Worm (Caenorhabditis elegans) whole organism, late embryonic: ENCODE results near the gene F59B10.2.

Experiments used
- C08G9.2 ChIP-seq: sonication (generic microtip); optimal IDR thresholded peaks from 2 replicates; lab custom pipeline; 2016; ENCODE audit warnings: mild to moderate bottlenecking, missing genetic modification characterization, moderate library complexity, missing compliant biosample characterization
- F13H6.1 ChIP-seq: sonication (generic microtip); optimal IDR thresholded peaks from 2 replicates; lab custom pipeline; 2016; ENCODE audit warnings: missing genetic modification characterization, missing compliant biosample characterization
- K02D7.2 ChIP-seq: sonication (generic microtip); optimal IDR thresholded peaks from 2 replicates; lab custom pipeline; 2017; ENCODE audit warnings: mild to moderate bottlenecking, missing genetic modification characterization, missing compliant biosample characterization
- ahr-1 ChIP-seq: sonication (generic microtip); optimal IDR thresholded peaks from 2 replicates; lab custom pipeline; 2016; ENCODE audit warnings: missing genetic modification characterization, missing compliant biosample characterization
- ama-1 ChIP-seq: fragments of 150-350 bp; optimal IDR thresholded peaks from 2 replicates; lab custom pipeline; 2014
- ceh-18 ChIP-seq: sonication (generic microtip); optimal IDR thresholded peaks from 2 replicates; lab custom pipeline; 2016; ENCODE audit warnings: missing genetic modification characterization, missing compliant biosample characterization
- ceh-19 ChIP-seq: fragments of 200-800 bp; sonication (Bioruptor generic); optimal IDR thresholded peaks from 2 replicates; lab custom pipeline; 2018; ENCODE audit warnings: mild to moderate bottlenecking, missing genetic modification characterization, missing compliant biosample characterization
- ceh-2 ChIP-seq: sonication (generic microtip); optimal IDR thresholded peaks from 2 replicates; lab custom pipeline; 2016; ENCODE audit warnings: missing genotype, missing genetic modification characterization, missing compliant biosample characterization
- ceh-24 ChIP-seq: sonication (generic microtip); optimal IDR thresholded peaks from 2 replicates; lab custom pipeline; 2016; ENCODE audit warnings: mild to moderate bottlenecking, missing genetic modification characterization, missing compliant biosample characterization
- ceh-30 ChIP-seq: fragments of 150-350 bp; optimal IDR thresholded peaks from 2 replicates; lab custom pipeline; 2014; ENCODE audit warnings: missing biosample characterization, missing genetic modification characterization
- ceh-45 ChIP-seq: fragments of 200-800 bp; sonication (Bioruptor generic); IDR thresholded peaks from 2 replicates; pipeline ENCODE4 v1.3.6; 2022; ENCODE audit warnings: missing genetic modification reagents, missing genetic modification characterization, missing compliant biosample characterization
- ceh-6 ChIP-seq: fragments of 200-800 bp; sonication (Bioruptor generic); optimal IDR thresholded peaks from 2 replicates; lab custom pipeline; 2018; ENCODE audit warnings: mild to moderate bottlenecking, missing genetic modification characterization, missing compliant biosample characterization
- ceh-9 ChIP-seq: sonication (generic microtip); optimal IDR thresholded peaks from 2 replicates; lab custom pipeline; 2016; ENCODE audit warnings: mild to moderate bottlenecking, missing genetic modification characterization, inconsistent platforms, missing compliant biosample characterization
- che-1 ChIP-seq: sonication (generic microtip); optimal IDR thresholded peaks from 2 replicates; lab custom pipeline; 2016; ENCODE audit warnings: mild to moderate bottlenecking, missing genetic modification characterization, missing compliant biosample characterization
- dmd-4 ChIP-seq: sonication (generic microtip); optimal IDR thresholded peaks from 2 replicates; lab custom pipeline; 2016; ENCODE audit warnings: borderline replicate concordance, missing genetic modification characterization, missing compliant biosample characterization
- dve-1 ChIP-seq: sonication (generic microtip); optimal IDR thresholded peaks from 2 replicates; lab custom pipeline; 2017; ENCODE audit warnings: antibody characterized with exemption, mild to moderate bottlenecking, missing genetic modification characterization, missing compliant biosample characterization
- ets-4 ChIP-seq: sonication (generic microtip); optimal IDR thresholded peaks from 2 replicates; lab custom pipeline; 2016; ENCODE audit warnings: missing genetic modification characterization, missing compliant biosample characterization
- fax-1 ChIP-seq: sonication (generic microtip); optimal IDR thresholded peaks from 2 replicates; lab custom pipeline; 2016; ENCODE audit warnings: missing genotype, missing genetic modification characterization, missing compliant biosample characterization
- fkh-10 ChIP-seq: fragments of 150-350 bp; optimal IDR thresholded peaks from 2 replicates; lab custom pipeline; 2014; ENCODE audit warnings: missing biosample characterization, missing genetic modification reagents, missing genetic modification characterization
- fkh-6 ChIP-seq: sonication (generic microtip); optimal IDR thresholded peaks from 2 replicates; lab custom pipeline; 2016; ENCODE audit warnings: missing genetic modification characterization, missing compliant biosample characterization
- gmeb-2 ChIP-seq: sonication (generic microtip); optimal IDR thresholded peaks from 2 replicates; lab custom pipeline; 2016; ENCODE audit warnings: missing genetic modification characterization, inconsistent platforms, missing compliant biosample characterization
- hlh-15 ChIP-seq: sonication (generic microtip); optimal IDR thresholded peaks from 2 replicates; lab custom pipeline; 2016; ENCODE audit warnings: missing genetic modification characterization, missing compliant biosample characterization
- hlh-30 ChIP-seq: sonication (generic microtip); optimal IDR thresholded peaks from 2 replicates; lab custom pipeline; 2017; ENCODE audit warnings: antibody characterized with exemption, missing genetic modification characterization, missing compliant biosample characterization; ENCODE audit not compliant: insufficient read depth
- hlh-6 ChIP-seq: sonication (generic microtip); optimal IDR thresholded peaks from 2 replicates; lab custom pipeline; 2016; ENCODE audit warnings: missing genotype, missing genetic modification characterization, missing compliant biosample characterization
- lim-6 ChIP-seq: sonication (generic microtip); optimal IDR thresholded peaks from 2 replicates; lab custom pipeline; 2016; ENCODE audit warnings: missing genetic modification characterization, missing compliant biosample characterization
- mec-3 ChIP-seq: sonication (generic microtip); optimal IDR thresholded peaks from 2 replicates; lab custom pipeline; 2016; ENCODE audit warnings: borderline replicate concordance, missing genetic modification characterization, missing compliant biosample characterization
- nfya-1 ChIP-seq: sonication (generic microtip); optimal IDR thresholded peaks from 2 replicates; lab custom pipeline; 2017; ENCODE audit warnings: missing genetic modification characterization, mild to moderate bottlenecking, missing compliant biosample characterization, antibody characterized with exemption, moderate library complexity
- nhr-11 ChIP-seq: fragments of 150-350 bp; optimal IDR thresholded peaks from 2 replicates; lab custom pipeline; 2014; ENCODE audit warnings: missing biosample characterization, missing genetic modification characterization
- pat-9 ChIP-seq: fragments of 200-800 bp; sonication (Bioruptor generic); optimal IDR thresholded peaks from 2 replicates; lab custom pipeline; 2018; ENCODE audit warnings: mild to moderate bottlenecking, missing genetic modification characterization, moderate library complexity, missing compliant biosample characterization
- pax-1 ChIP-seq: fragments of 150-350 bp; optimal IDR thresholded peaks from 2 replicates; lab custom pipeline; 2014; ENCODE audit warnings: missing biosample characterization, missing genetic modification characterization
- pha-4 ChIP-seq: fragments of 150-350 bp; optimal IDR thresholded peaks from 2 replicates; lab custom pipeline; 2018; ENCODE audit warnings: missing biosample characterization, missing genetic modification reagents, missing genetic modification characterization
- rnt-1 ChIP-seq: sonication (generic microtip); optimal IDR thresholded peaks from 2 replicates; lab custom pipeline; 2016; ENCODE audit warnings: missing genetic modification characterization, missing compliant biosample characterization
- sox-2 ChIP-seq: fragments of 200-800 bp; sonication (Bioruptor generic); IDR thresholded peaks from 2 replicates; pipeline ENCODE4 v1.3.6; 2022; ENCODE audit warnings: missing genetic modification reagents, missing genetic modification characterization, missing compliant biosample characterization
- sox-4 ChIP-seq: sonication (generic microtip); optimal IDR thresholded peaks from 2 replicates; lab custom pipeline; 2017; ENCODE audit warnings: mild to moderate bottlenecking, missing genetic modification characterization, inconsistent platforms, missing compliant biosample characterization
- syd-9 ChIP-seq: sonication (generic microtip); optimal IDR thresholded peaks from 2 replicates; lab custom pipeline; 2016; ENCODE audit warnings: mild to moderate bottlenecking, missing genetic modification characterization, moderate library complexity, missing compliant biosample characterization
- tbx-2 ChIP-seq: sonication (generic microtip); optimal IDR thresholded peaks from 2 replicates; lab custom pipeline; 2016; ENCODE audit warnings: missing genetic modification characterization, missing compliant biosample characterization
- tbx-7 ChIP-seq: sonication (generic microtip); optimal IDR thresholded peaks from 2 replicates; lab custom pipeline; 2016; ENCODE audit warnings: missing genotype, missing genetic modification characterization, missing compliant biosample characterization
- ttx-3 ChIP-seq: sonication (generic microtip); optimal IDR thresholded peaks from 2 replicates; lab custom pipeline; 2016; ENCODE audit warnings: missing genetic modification reagents, missing genetic modification characterization, missing compliant biosample characterization
- unc-3 ChIP-seq, 2 experiments: fragments of 200-800 bp in 1 of 2; sonication (Bioruptor generic) in 1 of 2; sonication (generic microtip) in 1 of 2; conservative IDR thresholded peaks in 1 of 2; optimal IDR thresholded peaks in 1 of 2; 2 replicates each; pipeline versions ENCODE4 v1.3.6 to Lab custom; 2016 to 2022; ENCODE audit warnings: missing compliant biosample characterization in 2 of 2, missing genetic modification characterization in 2 of 2, missing genetic modification reagents in 1 of 2
- unc-42 ChIP-seq: sonication (generic microtip); optimal IDR thresholded peaks from 2 replicates; lab custom pipeline; 2016; ENCODE audit warnings: missing genotype, missing genetic modification characterization, missing compliant biosample characterization
- zip-5 ChIP-seq: sonication (generic microtip); optimal IDR thresholded peaks from 2 replicates; lab custom pipeline; 2016; ENCODE audit warnings: missing genetic modification characterization, missing compliant biosample characterization
- ztf-16 ChIP-seq: sonication (generic microtip); optimal IDR thresholded peaks from 2 replicates; lab custom pipeline; 2017; ENCODE audit warnings: missing genetic modification characterization, missing compliant biosample characterization

F59B10.2 gene

ce11 chrII:10544374-10544908 lies 34.8 kb upstream of the F59B10.2 start:
- TF ChIP-seq tbx-2 (tag; lab: Kevin White, UChicago) (no peak), ets-4 (tag; lab: Kevin White, UChicago) (no peak), tbx-7 (tag; lab: Kevin White, UChicago) (no peak), hlh-15 (tag; lab: Kevin White, UChicago) (no peak), dmd-4 (no peak), pha-4 (tag; lab: Kevin White, UChicago) (no peak), K02D7.2 (tag; lab: Kevin White, UChicago) (no peak), C08G9.2 (tag; lab: Kevin White, UChicago) (no peak), che-1 (tag; lab: Kevin White, UChicago) (no peak), nfya-1 (tag; lab: Kevin White, UChicago) (no peak), ceh-45 (no peak), nhr-11 (tag; lab: Kevin White, UChicago) (no peak), sox-4 (tag; lab: Kevin White, UChicago) (no peak), rnt-1 (no peak), ahr-1 (tag; lab: Kevin White, UChicago) (no peak), fkh-6 (tag; lab: Kevin White, UChicago) (no peak), unc-3 (GFP tag; conservative IDR thresholded peaks at IDR 0.05; lab: Robert Waterston, UW) (no peak), unc-3 (tag; optimal IDR thresholded peaks at IDR 0.05; lab: Kevin White, UChicago) (no peak), hlh-6 (tag; lab: Kevin White, UChicago) (no peak), F13H6.1 (tag; lab: Kevin White, UChicago) (no peak), ceh-24 (tag; lab: Kevin White, UChicago) (no peak)
- TF ChIP-seq, all 69 proteins: peak for 0

ce11 chrII:10543457-10544137 lies 34.0 kb upstream of the F59B10.2 start:
- no peak for TF ChIP-seq fkh-10 (GFP tag; lab: Kevin White, UChicago)
- peak; percentile 1 for TF ChIP-seq nhr-11 (tag; lab: Kevin White, UChicago)

- TF ChIP-seq ceh-2 (tag; lab: Kevin White, UChicago) (no peak), dve-1 (no peak), ceh-19 (no peak), ahr-1 (tag; lab: Kevin White, UChicago) (no peak), nhr-11 (tag; lab: Kevin White, UChicago) (no peak), rnt-1 (no peak), ets-4 (tag; lab: Kevin White, UChicago) (no peak), pax-1 (no peak), syd-9 (tag; lab: Kevin White, UChicago) (no peak), fax-1 (no peak), tbx-2 (tag; lab: Kevin White, UChicago) (no peak), lim-6 (tag; lab: Kevin White, UChicago) (no peak), K02D7.2 (tag; lab: Kevin White, UChicago) (no peak)
Measured at ce11 chrII:10542654-10543456, 33.2 kb upstream of the F59B10.2 start.

- no peak for TF ChIP-seq hlh-30 (tag; lab: Kevin White, UChicago)
- TF ChIP-seq mec-3 (tag; lab: Kevin White, UChicago), result no peak
- peak; percentile 82 for TF ChIP-seq ama-1 (lab: Kevin White, UChicago)
- TF ChIP-seq unc-3 (GFP tag; conservative IDR thresholded peaks at IDR 0.05; lab: Robert Waterston, UW), result no peak
- no peak for TF ChIP-seq unc-3 (tag; optimal IDR thresholded peaks at IDR 0.05; lab: Kevin White, UChicago)
- no peak for TF ChIP-seq ceh-6 (GFP tag; lab: Kevin White, UChicago)
- TF ChIP-seq unc-42 (tag; lab: Kevin White, UChicago), result no peak
- no peak for TF ChIP-seq ets-4 (tag; lab: Kevin White, UChicago)
- peak; percentile 62 for TF ChIP-seq pax-1
- TF ChIP-seq ceh-30 (tag; lab: Kevin White, UChicago), result no peak
- peak; percentile 19 for TF ChIP-seq dve-1
- no peak for TF ChIP-seq sox-2 (GFP tag; lab: Robert Waterston, UW)
- no peak for TF ChIP-seq ceh-18 (tag; lab: Kevin White, UChicago)
- no peak for TF ChIP-seq lim-6 (tag; lab: Kevin White, UChicago)
- no peak for TF ChIP-seq ttx-3 (tag; lab: Kevin White, UChicago)
- TF ChIP-seq zip-5 (tag; lab: Kevin White, UChicago), result no peak
- no peak for TF ChIP-seq ceh-9
- peak; percentile 45 for TF ChIP-seq gmeb-2 (tag; lab: Kevin White, UChicago)
- no peak for TF ChIP-seq hlh-6 (tag; lab: Kevin White, UChicago)
- no peak for TF ChIP-seq pat-9 (tag; lab: Kevin White, UChicago)
- TF ChIP-seq ztf-16 (tag; lab: Kevin White, UChicago), result no peak
Measured at ce11 chrII:10541923-10542486, 32.4 kb upstream of the F59B10.2 start, which contains the start of gene pro-1. Gene pro-1, minus strand, starts transcription at chrII:10541996.
